Worm (Caenorhabditis elegans) whole organism, L1 larva: ENCODE results near the gene R06B10.7.

Experiments used
- C04F5.9 ChIP-seq: sonication (generic microtip); optimal IDR thresholded peaks from 2 replicates; lab custom pipeline; 2016; ENCODE audit warnings: missing genetic modification characterization, missing compliant biosample characterization
- C34B4.2 ChIP-seq: sonication (generic microtip); optimal IDR thresholded peaks from 2 replicates; lab custom pipeline; 2017; ENCODE audit warnings: mild to moderate bottlenecking, missing genetic modification characterization, missing compliant biosample characterization
- F16B12.6 ChIP-seq: fragments of 150-350 bp; optimal IDR thresholded peaks from 2 replicates; lab custom pipeline; 2014; ENCODE audit warnings: missing biosample characterization, missing genetic modification characterization
- Y116A8C.19 ChIP-seq: sonication (generic microtip); optimal IDR thresholded peaks from 2 replicates; lab custom pipeline; 2016; ENCODE audit warnings: missing compliant biosample characterization, missing genetic modification characterization, borderline replicate concordance
- aha-1 ChIP-seq: fragments of 150-350 bp; optimal IDR thresholded peaks from 2 replicates; lab custom pipeline; 2014; ENCODE audit warnings: missing biosample characterization, missing genetic modification characterization
- aly-2 ChIP-seq: fragments of 150-350 bp; optimal IDR thresholded peaks from 2 replicates; lab custom pipeline; 2014; ENCODE audit warnings: missing biosample characterization, missing genetic modification characterization
- blmp-1 ChIP-seq: fragments of 150-350 bp; optimal IDR thresholded peaks from 2 replicates; lab custom pipeline; 2014; ENCODE audit warnings: missing biosample characterization, missing genetic modification characterization
- ces-1 ChIP-seq: fragments of 150-350 bp; optimal IDR thresholded peaks from 2 replicates; lab custom pipeline; 2014; ENCODE audit warnings: missing biosample characterization, missing genetic modification reagents, missing genetic modification characterization
- egl-27 ChIP-seq, 2 experiments: fragments of 150-350 bp in 1 of 2; sonication (generic microtip); optimal IDR thresholded peaks; 3 replicates each; lab custom pipeline; 2017 to 2018; ENCODE audit warnings: missing biosample characterization in 2 of 2, missing genetic modification characterization in 2 of 2, missing genetic modification reagents in 2 of 2
- fkh-10 ChIP-seq: sonication (generic microtip); optimal IDR thresholded peaks from 2 replicates; lab custom pipeline; 2017; ENCODE audit warnings: missing biosample characterization, missing genetic modification reagents, missing genetic modification characterization
- fkh-4 ChIP-seq: sonication (generic microtip); optimal IDR thresholded peaks from 2 replicates; lab custom pipeline; 2016; ENCODE audit warnings: missing compliant biosample characterization, missing genetic modification characterization, borderline replicate concordance
- fkh-8 ChIP-seq: sonication (generic microtip); optimal IDR thresholded peaks from 2 replicates; lab custom pipeline; 2016; ENCODE audit warnings: mild to moderate bottlenecking, missing genetic modification characterization, missing compliant biosample characterization
- fos-1 ChIP-seq: fragments of 150-350 bp; optimal IDR thresholded peaks from 2 replicates; lab custom pipeline; 2014; ENCODE audit warnings: missing biosample characterization, missing genetic modification characterization
- grh-1 ChIP-seq: fragments of 200-800 bp; sonication (Bioruptor generic); IDR thresholded peaks from 2 replicates; pipeline ENCODE4 v1.3.6; 2022; ENCODE audit warnings: missing genetic modification reagents, missing genetic modification characterization, missing compliant biosample characterization
- hlh-17 ChIP-seq: fragments of 200-800 bp; sonication (Bioruptor generic); optimal IDR thresholded peaks from 2 replicates; lab custom pipeline; 2018; ENCODE audit warnings: missing genetic modification characterization, mild to moderate bottlenecking, missing compliant biosample characterization, moderate library complexity, borderline replicate concordance
- irx-1 ChIP-seq: sonication (generic microtip); optimal IDR thresholded peaks from 2 replicates; lab custom pipeline; 2016; ENCODE audit warnings: missing genetic modification characterization, missing compliant biosample characterization
- lin-35 ChIP-seq, 2 experiments: fragments of 150-350 bp; optimal IDR thresholded peaks; 2 replicates each; lab custom pipeline; 2014; ENCODE audit warnings: missing biosample characterization in 2 of 2, missing genetic modification characterization in 2 of 2, missing genetic modification reagents in 2 of 2
- lir-3 ChIP-seq: sonication (generic microtip); optimal IDR thresholded peaks from 2 replicates; lab custom pipeline; 2016; ENCODE audit warnings: mild to moderate bottlenecking, missing genetic modification characterization, moderate library complexity, missing compliant biosample characterization; ENCODE audit not compliant: poor library complexity
- mab-9 ChIP-seq: fragments of 200-800 bp; sonication (Bioruptor generic); IDR thresholded peaks from 2 replicates; pipeline ENCODE4 v1.3.6; 2022; ENCODE audit warnings: missing genetic modification reagents, missing genetic modification characterization, missing compliant biosample characterization
- mdl-1 ChIP-seq, 2 experiments: fragments of 150-350 bp; optimal IDR thresholded peaks; 2 replicates each; lab custom pipeline; 2014 to 2017; ENCODE audit warnings: missing biosample characterization in 2 of 2, missing genetic modification characterization in 2 of 2, inconsistent platforms in 1 of 2
- mep-1 ChIP-seq: fragments of 150-350 bp; optimal IDR thresholded peaks from 2 replicates; lab custom pipeline; 2014; ENCODE audit warnings: missing biosample characterization, missing genetic modification characterization
- nhr-11 ChIP-seq: fragments of 150-350 bp; optimal IDR thresholded peaks from 2 replicates; lab custom pipeline; 2014; ENCODE audit warnings: missing biosample characterization, missing genetic modification characterization
- nhr-12 ChIP-seq: sonication (generic microtip); optimal IDR thresholded peaks from 2 replicates; lab custom pipeline; 2017; ENCODE audit warnings: missing biosample characterization, missing genetic modification characterization
- nhr-20 ChIP-seq: sonication (generic microtip); optimal IDR thresholded peaks from 2 replicates; lab custom pipeline; 2016; ENCODE audit warnings: mild to moderate bottlenecking, missing genetic modification characterization, missing compliant biosample characterization
- nhr-28 ChIP-seq: fragments of 150-350 bp; optimal IDR thresholded peaks from 2 replicates; lab custom pipeline; 2014; ENCODE audit warnings: missing biosample characterization, missing genetic modification characterization
- nhr-76 ChIP-seq: sonication (generic microtip); optimal IDR thresholded peaks from 2 replicates; lab custom pipeline; 2017; ENCODE audit warnings: missing biosample characterization, missing genetic modification characterization
- nhr-77 ChIP-seq: fragments of 150-350 bp; optimal IDR thresholded peaks from 2 replicates; lab custom pipeline; 2014; ENCODE audit warnings: missing biosample characterization, missing genetic modification characterization
- nhr-85 ChIP-seq: sonication (generic microtip); peaks from one replicate; lab custom pipeline; 2016; ENCODE audit warnings: missing genetic modification characterization, inconsistent platforms, missing compliant biosample characterization
- nhr-90 ChIP-seq: sonication (generic microtip); optimal IDR thresholded peaks from 2 replicates; lab custom pipeline; 2016; ENCODE audit warnings: mild to moderate bottlenecking, missing genetic modification characterization, missing compliant biosample characterization; ENCODE audit not compliant: poor library complexity
- skn-1 ChIP-seq: fragments of 150-350 bp; optimal IDR thresholded peaks from 2 replicates; lab custom pipeline; 2014; ENCODE audit warnings: missing biosample characterization, missing genetic modification characterization
- sox-4 ChIP-seq: sonication (generic microtip); optimal IDR thresholded peaks from 2 replicates; lab custom pipeline; 2016; ENCODE audit warnings: missing genetic modification characterization, missing compliant biosample characterization
- sup-37 ChIP-seq: fragments of 200-800 bp; sonication (Bioruptor generic); optimal IDR thresholded peaks from 2 replicates; lab custom pipeline; 2018; ENCODE audit warnings: mild to moderate bottlenecking, missing genetic modification characterization, missing compliant biosample characterization
- swsn-7 ChIP-seq: sonication (generic microtip); optimal IDR thresholded peaks from 2 replicates; lab custom pipeline; 2016; ENCODE audit warnings: missing genetic modification characterization, missing compliant biosample characterization
- tbx-2 ChIP-seq: sonication (generic microtip); optimal IDR thresholded peaks from 2 replicates; lab custom pipeline; 2016; ENCODE audit warnings: missing genetic modification characterization, missing compliant biosample characterization
- tlp-1 ChIP-seq: fragments of 150-350 bp; optimal IDR thresholded peaks from 2 replicates; lab custom pipeline; 2014; ENCODE audit warnings: missing biosample characterization, missing genetic modification characterization
- unc-30 ChIP-seq: sonication (generic microtip); optimal IDR thresholded peaks from 2 replicates; lab custom pipeline; 2017; ENCODE audit warnings: missing biosample characterization, missing genetic modification characterization
- unc-62 ChIP-seq: fragments of 150-350 bp; optimal IDR thresholded peaks from 2 replicates; lab custom pipeline; 2014; ENCODE audit warnings: missing biosample characterization, missing genetic modification reagents, missing genetic modification characterization
- unc-86 ChIP-seq: sonication (generic microtip); optimal IDR thresholded peaks from 2 replicates; lab custom pipeline; 2016; ENCODE audit warnings: missing genetic modification characterization, missing compliant biosample characterization
- xbp-1 ChIP-seq: sonication (generic microtip); optimal IDR thresholded peaks from 2 replicates; lab custom pipeline; 2016; ENCODE audit warnings: missing genetic modification characterization, missing compliant biosample characterization
- zip-4 ChIP-seq: fragments of 200-800 bp; sonication (Bioruptor generic); optimal IDR thresholded peaks from 2 replicates; lab custom pipeline; 2018; ENCODE audit warnings: mild to moderate bottlenecking, missing genetic modification characterization, moderate library complexity, missing compliant biosample characterization
- ztf-11 ChIP-seq, 2 experiments: sonication (generic microtip); optimal IDR thresholded peaks; 2 replicates each; lab custom pipeline; 2016 to 2017; ENCODE audit warnings: missing genetic modification characterization in 2 of 2, missing biosample characterization in 1 of 2, missing compliant biosample characterization in 1 of 2
- ztf-4 ChIP-seq: fragments of 150-350 bp; optimal IDR thresholded peaks from 2 replicates; lab custom pipeline; 2014; ENCODE audit warnings: missing biosample characterization, missing genetic modification characterization

Gene R06B10.7

DNA sequence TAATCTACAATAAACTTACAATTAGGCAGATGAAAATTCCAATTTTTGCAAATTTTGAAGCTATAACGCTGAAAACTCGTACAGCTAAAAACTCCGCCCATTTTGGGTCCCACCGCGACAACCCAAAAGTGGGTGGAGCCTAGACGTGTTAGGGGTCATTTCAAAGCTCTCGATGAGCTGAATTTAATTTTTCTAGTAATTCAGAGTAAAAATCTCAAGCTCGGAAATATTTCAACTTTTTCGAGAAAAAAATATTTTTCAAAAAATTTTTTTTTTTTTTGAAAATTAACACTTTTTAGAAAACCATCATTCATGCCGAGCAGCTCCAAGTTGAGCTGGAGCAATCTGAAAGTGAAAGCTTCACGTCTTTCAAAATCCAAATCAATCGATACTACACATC, at the start of gene R06B10.7:
R06B10.7 (minus strand) TSS at position 101 of the 400 bp plus-strand sequence.
- no peak for TF ChIP-seq fkh-10 (GFP tag; lab: Kevin White, UChicago)
- TF ChIP-seq tlp-1, result no peak
- no peak for TF ChIP-seq nhr-77 (tag; lab: Kevin White, UChicago)
- no peak for TF ChIP-seq mab-9
- TF ChIP-seq nhr-28 (tag; lab: Kevin White, UChicago), result no peak
- TF ChIP-seq hlh-17 (GFP tag; lab: Kevin White, UChicago), result no peak
- TF ChIP-seq unc-86, result no peak
- no peak for TF ChIP-seq fkh-8
- TF ChIP-seq fkh-4 (tag; lab: Kevin White, UChicago), result no peak
- TF ChIP-seq fos-1, result no peak
- TF ChIP-seq mdl-1 (tag; optimal IDR thresholded peaks at IDR 0.05; lab: Kevin White, UChicago), result no peak
- TF ChIP-seq Y116A8C.19 (tag; lab: Kevin White, UChicago), result no peak
- no peak for TF ChIP-seq aly-2 (tag; lab: Kevin White, UChicago)
- TF ChIP-seq F16B12.6, result no peak

DNA sequence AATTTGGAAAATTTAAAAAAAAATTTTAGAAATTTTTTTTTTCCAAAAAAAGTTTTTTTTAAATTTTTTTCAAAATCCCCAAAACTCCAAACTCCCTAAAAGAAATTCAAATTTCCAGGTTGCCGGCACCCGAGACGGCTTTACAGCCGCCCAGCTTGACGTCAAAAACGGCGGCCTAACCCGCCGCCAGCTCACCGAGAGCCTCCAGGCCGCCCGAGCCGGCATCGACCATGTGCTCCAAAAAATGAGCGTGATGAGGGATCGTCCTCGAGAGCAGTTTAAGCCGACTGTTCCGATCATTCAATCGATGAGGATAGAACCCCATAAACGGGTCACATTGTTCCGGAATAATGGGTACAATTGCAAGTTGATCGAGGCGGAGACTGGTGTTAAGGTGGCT, 42.6 kb upstream of the R06B10.7 start:
- no peak for TF ChIP-seq xbp-1 (tag; lab: Kevin White, UChicago)
- no peak for TF ChIP-seq nhr-28 (tag; lab: Kevin White, UChicago)
- no peak for TF ChIP-seq unc-62 (GFP tag; lab: Kevin White, UChicago)
- no peak for TF ChIP-seq fkh-8
- TF ChIP-seq irx-1, result no peak
- TF ChIP-seq aha-1 (tag; lab: Kevin White, UChicago), result no peak
- no peak for TF ChIP-seq blmp-1 (tag; lab: Kevin White, UChicago)
- no peak for TF ChIP-seq egl-27 (tag; optimal IDR thresholded peaks at IDR 0.05; lab: Kevin White, UChicago)
- TF ChIP-seq nhr-90 (tag; lab: Kevin White, UChicago), result no peak
- no peak for TF ChIP-seq lin-35 (GFP tag; optimal IDR thresholded peaks at IDR 0.05; lab: Kevin White, UChicago)
- TF ChIP-seq nhr-76 (tag; lab: Kevin White, UChicago), result no peak
- no peak for TF ChIP-seq nhr-85 (tag; lab: Kevin White, UChicago)
- no peak for TF ChIP-seq nhr-12 (tag; lab: Kevin White, UChicago)
- no peak for TF ChIP-seq C34B4.2

DNA sequence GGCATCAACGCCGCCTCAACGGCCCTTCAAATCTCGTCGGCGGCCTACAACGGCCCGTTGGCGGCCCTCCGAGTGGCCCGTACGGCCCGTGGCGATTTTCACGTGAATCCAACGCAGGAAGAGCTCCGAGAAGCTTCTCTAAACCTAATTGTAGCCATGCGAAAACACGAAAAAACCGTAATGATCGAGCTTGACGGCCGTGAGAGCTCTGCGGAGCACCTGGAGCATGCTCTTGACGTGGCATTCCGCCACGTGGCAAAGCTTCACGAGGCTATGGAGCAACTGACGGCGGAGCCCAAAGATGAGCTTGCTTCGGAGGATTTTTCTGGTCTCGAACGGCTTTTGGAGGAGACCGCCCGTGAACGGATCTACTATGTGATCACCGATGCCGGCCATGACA, 38.9 kb upstream of the R06B10.7 start:
- no peak for TF ChIP-seq nhr-20 (tag; lab: Kevin White, UChicago)
- TF ChIP-seq sup-37 (GFP tag; lab: Kevin White, UChicago), result no peak
- TF ChIP-seq unc-62 (GFP tag; lab: Kevin White, UChicago), result no peak
- TF ChIP-seq C04F5.9 (tag; lab: Kevin White, UChicago), result no peak
- TF ChIP-seq sox-4 (tag; lab: Kevin White, UChicago), result no peak
- TF ChIP-seq skn-1 (tag; lab: Kevin White, UChicago), result no peak
- no peak for TF ChIP-seq swsn-7 (tag; lab: Kevin White, UChicago)
- TF ChIP-seq grh-1, result no peak
- TF ChIP-seq mep-1 (tag; lab: Kevin White, UChicago), result no peak
- no peak for TF ChIP-seq egl-27 (tag; optimal IDR thresholded peaks at IDR 0.05; lab: Kevin White, UChicago)
- no peak for TF ChIP-seq tbx-2
- no peak for TF ChIP-seq nhr-11
- TF ChIP-seq ztf-11 (tag; optimal IDR thresholded peaks at IDR 0.05; lab: Kevin White, UChicago), result no peak
- TF ChIP-seq ztf-4 (tag; lab: Kevin White, UChicago), result no peak
- no peak for TF ChIP-seq fos-1
- TF ChIP-seq unc-30 (tag; lab: Kevin White, UChicago), result no peak
- TF ChIP-seq lir-3 (tag; lab: Kevin White, UChicago), result no peak
- no peak for TF ChIP-seq zip-4 (GFP tag; lab: Kevin White, UChicago)
- no peak for TF ChIP-seq ces-1 (GFP tag; lab: Kevin White, UChicago)
- TF ChIP-seq, all 84 proteins: peak for 0
